Worm (Caenorhabditis elegans): Measurements from ENCODE around the gene pqn-62.

pqn-62 gene

DNA sequence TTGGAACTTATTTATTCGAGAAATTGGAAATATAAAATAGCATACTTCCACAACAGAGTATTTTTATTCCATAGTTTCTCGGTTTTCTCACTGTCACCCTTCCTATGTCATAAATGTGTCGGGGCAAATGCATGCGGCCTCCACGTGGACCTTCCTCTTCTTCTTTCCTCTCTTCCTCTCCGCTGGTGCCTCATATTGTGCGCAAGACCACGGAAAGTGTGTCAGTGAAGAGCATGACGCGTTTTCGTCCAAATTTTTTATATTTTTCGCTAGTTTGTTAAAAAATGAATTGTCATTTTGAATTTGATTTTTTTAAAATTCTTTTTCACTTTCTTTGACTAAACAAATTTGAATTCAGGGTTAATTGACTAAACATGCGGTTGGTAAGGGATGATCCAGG is 30.9 kb upstream of the pqn-62 start, which contains the start of gene mans-3 (continued):
- TF ChIP-seq efl-1 (GFP tag; optimal IDR thresholded peaks at IDR 0.05) = no peak
- TF ChIP-seq pbrm-1 (GFP tag; IDR thresholded peaks at IDR 0.05) = peak; percentile 82
- no peak for TF ChIP-seq xnd-1 (tag; optimal IDR thresholded peaks at IDR 0.05)
- no peak for TF ChIP-seq nhr-179 (tag; optimal IDR thresholded peaks at IDR 0.05)
- no peak for TF ChIP-seq Y67H2A.10 (GFP tag; conservative IDR thresholded peaks at IDR 0.05)
- TF ChIP-seq lsl-1 (GFP tag; optimal IDR thresholded peaks at IDR 0.05) = no peak
- no peak; the same call in 1 of the 2 replicates for TF ChIP-seq mcd-1 (GFP tag; IDR thresholded peaks at IDR 0.05)
- no peak for TF ChIP-seq C17E4.6 (GFP tag; IDR thresholded peaks at IDR 0.05)
- no peak for TF ChIP-seq Y53F4B.3 (GFP tag; IDR thresholded peaks at IDR 0.05)
- no peak for TF ChIP-seq athp-1 (tag; optimal IDR thresholded peaks at IDR 0.05)
- TF ChIP-seq F57C9.4 (tag; optimal IDR thresholded peaks at IDR 0.05) = no peak
- peak; percentile 75; the same call in 1 of the 2 replicates for TF ChIP-seq nfyb-1 (GFP tag; IDR thresholded peaks at IDR 0.05)
- peak in 2 of 3 experiments; percentile 27 to 84 for TF ChIP-seq lin-35 (GFP tag; optimal IDR thresholded peaks at IDR 0.05)
- TF ChIP-seq K11D2.4 (GFP tag; IDR thresholded peaks at IDR 0.05) = peak; percentile 85
- TF ChIP-seq ceh-91 (GFP tag; IDR thresholded peaks at IDR 0.05) = no peak
- no peak for TF ChIP-seq madf-6 (GFP tag; IDR thresholded peaks at IDR 0.05)
- no peak for TF ChIP-seq nfya-2 (GFP tag; IDR thresholded peaks at IDR 0.05)
- no peak for TF ChIP-seq ama-1 (optimal IDR thresholded peaks at IDR 0.05)
- no peak for TF ChIP-seq ama-1 (GFP tag; optimal IDR thresholded peaks at IDR 0.05)
- peak; percentile 81 for TF ChIP-seq somi-1 (GFP tag; optimal IDR thresholded peaks at IDR 0.05)
- TF ChIP-seq gei-17 (GFP tag; optimal IDR thresholded peaks at IDR 0.05) = peak; percentile 70
- TF ChIP-seq F49E8.2 (tag; optimal IDR thresholded peaks at IDR 0.05; ENCODE audit: insufficient read depth) = no peak
- no peak for TF ChIP-seq F39B2.1 (GFP tag; IDR thresholded peaks at IDR 0.05)
- no peak; the same call in 1 of the 2 replicates for TF ChIP-seq dox-1 (GFP tag; IDR thresholded peaks at IDR 0.05)
- TF ChIP-seq akir-1 (GFP tag; optimal IDR thresholded peaks at IDR 0.05) = no peak
- peak; percentile 88 for TF ChIP-seq attf-5 (GFP tag; optimal IDR thresholded peaks at IDR 0.05)
- no peak for TF ChIP-seq nfya-1 (tag; optimal IDR thresholded peaks at IDR 0.05; ENCODE audit: borderline replicate concordance, insufficient read depth)
- no peak for TF ChIP-seq attf-3 (GFP tag; conservative IDR thresholded peaks at IDR 0.05)
- TF ChIP-seq aptf-3 (GFP tag; IDR thresholded peaks at IDR 0.05) = no peak
- no peak for TF ChIP-seq T07F8.4 (tag; optimal IDR thresholded peaks at IDR 0.05)
- TF ChIP-seq unc-62 (GFP tag; optimal IDR thresholded peaks at IDR 0.05) = peak; percentile 61
- peak; percentile 75 for TF ChIP-seq atf-7 (tag; optimal IDR thresholded peaks at IDR 0.05)
- TF ChIP-seq hlh-12 (tag; optimal IDR thresholded peaks at IDR 0.05) = no peak
- no peak for TF ChIP-seq sea-2 (GFP tag; IDR thresholded peaks at IDR 0.05)
- peak; percentile 69 for TF ChIP-seq rcor-1 (GFP tag; IDR thresholded peaks at IDR 0.05)
- no peak for TF ChIP-seq ztf-28 (GFP tag; IDR thresholded peaks at IDR 0.05)
- peak; percentile 71 for TF ChIP-seq lin-54 (GFP tag; optimal IDR thresholded peaks at IDR 0.05)
- peak; percentile 23 for TF ChIP-seq pha-4 (tag; optimal IDR thresholded peaks at IDR 0.05)
- no peak for TF ChIP-seq Y56A3A.18 (GFP tag; IDR thresholded peaks at IDR 0.05)
- peak; percentile 83 for TF ChIP-seq K12H6.12 (tag; optimal IDR thresholded peaks at IDR 0.05)
- no peak for TF ChIP-seq bed-1 (GFP tag; IDR thresholded peaks at IDR 0.05)
- TF ChIP-seq snpc-3.4 (tag; optimal IDR thresholded peaks at IDR 0.05) = no peak
- peak; percentile 59; the same call in 1 of the 2 replicates for TF ChIP-seq hmg-20 (GFP tag; IDR thresholded peaks at IDR 0.05)
- no peak for TF ChIP-seq ceh-58 (GFP tag; IDR thresholded peaks at IDR 0.05)
- peak; percentile 94 for TF ChIP-seq lin-40 (tag; optimal IDR thresholded peaks at IDR 0.05)
- no peak for TF ChIP-seq sdz-38 (tag; optimal IDR thresholded peaks at IDR 0.05)
- no peak for TF ChIP-seq ceh-79 (tag; optimal IDR thresholded peaks at IDR 0.05)
- TF ChIP-seq snpc-1.3 (tag; optimal IDR thresholded peaks at IDR 0.05; ENCODE audit: insufficient read depth) = no peak
- TF ChIP-seq mxl-1 (tag; optimal IDR thresholded peaks at IDR 0.05) = no peak
- no peak for TF ChIP-seq Y79H2A.3 (GFP tag; conservative IDR thresholded peaks at IDR 0.05)

Measured in whole organism, young adult.